Fruit fly (Drosophila melanogaster) whole organism, adult: ENCODE results near the gene CG9213.

ENCODE experiments used
- CG12768 ChIP-seq: fragments of 200-800 bp; sonication (Bioruptor generic); optimal IDR thresholded peaks from 2 replicates; lab custom pipeline; 2017; ENCODE audit warnings: missing biosample characterization, missing genetic modification characterization, mild to moderate bottlenecking, moderate library complexity, missing genetic modification reagents
- CG33017 ChIP-seq: fragments of 200-800 bp; sonication (Bioruptor generic); optimal IDR thresholded peaks from 2 replicates; lab custom pipeline; 2018; ENCODE audit warnings: missing biosample characterization, mild to moderate bottlenecking, missing genetic modification characterization, moderate library complexity
- CG5204 ChIP-seq: fragments of 200-800 bp; sonication (Bioruptor generic); optimal IDR thresholded peaks from 2 replicates; lab custom pipeline; 2016; ENCODE audit warnings: missing biosample characterization, missing genetic modification characterization
- CG7101 ChIP-seq: fragments of 200-800 bp; sonication (Bioruptor generic); optimal IDR thresholded peaks from 2 replicates; lab custom pipeline; 2018; ENCODE audit warnings: missing biosample characterization, mild to moderate bottlenecking, missing genetic modification characterization, moderate library complexity
- Clk ChIP-seq: fragments of 200-800 bp; sonication (Bioruptor generic); optimal IDR thresholded peaks from 2 replicates; lab custom pipeline; 2017; ENCODE audit warnings: missing biosample characterization, missing genetic modification characterization
- Crg-1 ChIP-seq: fragments of 200-800 bp; sonication (Bioruptor generic); optimal IDR thresholded peaks from 2 replicates; lab custom pipeline; 2016; ENCODE audit warnings: missing biosample characterization, missing genetic modification characterization
- Mnt ChIP-seq: fragments of 200-800 bp; sonication (Bioruptor generic); optimal IDR thresholded peaks from 2 replicates; lab custom pipeline; 2016; ENCODE audit warnings: missing biosample characterization, mild to moderate bottlenecking, missing genetic modification characterization
- bab1 ChIP-seq: fragments of 200-800 bp; sonication (Bioruptor generic); optimal IDR thresholded peaks from 3 replicates; lab custom pipeline; 2019; ENCODE audit warnings: missing biosample characterization, mild to moderate bottlenecking, missing genetic modification characterization, moderate library complexity
- cic ChIP-seq: fragments of 200-800 bp; sonication (Bioruptor generic); optimal IDR thresholded peaks from 2 replicates; lab custom pipeline; 2017; ENCODE audit warnings: missing biosample characterization, mild to moderate bottlenecking, missing genetic modification characterization, moderate library complexity
- cnc ChIP-seq, 2 experiments: fragments of >200 bp; optimal IDR thresholded peaks; 2 replicates each; lab custom pipeline; 2017
- kay ChIP-seq: fragments of 200-800 bp; sonication (Bioruptor generic); peaks from one replicate; lab custom pipeline; 2016; ENCODE audit warnings: missing biosample characterization, missing genetic modification characterization, borderline replicate concordance
- tj ChIP-seq: fragments of 200-800 bp; sonication (Bioruptor generic); optimal IDR thresholded peaks from 3 replicates; lab custom pipeline; 2017; ENCODE audit warnings: missing biosample characterization, mild to moderate bottlenecking, missing genetic modification characterization, moderate library complexity
- toe ChIP-seq: fragments of 200-800 bp; sonication (Bioruptor generic); optimal IDR thresholded peaks from 2 replicates; lab custom pipeline; 2016; ENCODE audit warnings: missing biosample characterization, missing genetic modification characterization

DNA sequence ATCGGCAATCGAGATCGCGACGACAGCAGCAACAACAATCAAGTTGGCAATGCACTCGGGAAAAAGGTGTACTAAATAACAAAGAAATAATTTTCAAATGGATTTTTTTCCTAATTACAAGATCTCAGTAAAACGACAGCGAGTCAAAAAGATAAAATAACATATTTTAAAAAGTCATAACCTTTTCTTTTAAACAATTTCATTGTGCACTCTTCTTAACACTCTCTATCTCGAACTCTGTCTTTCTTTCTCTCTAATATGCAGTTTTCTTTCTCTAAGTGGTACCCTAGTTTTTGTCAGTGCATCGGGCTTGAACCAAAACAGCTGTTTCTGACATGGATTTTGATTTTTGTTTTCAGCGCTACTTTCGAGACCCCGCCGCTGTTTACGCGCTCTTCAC, 25.3 kb downstream of the CG9213 start:
- TF ChIP-seq cic (GFP tag; lab: Kevin White, UChicago) (no peak), CG5204 (GFP tag; lab: Kevin White, UChicago) (no peak), cnc (optimal IDR thresholded peaks at IDR 0.05; lab: Kevin White, UChicago) (no peak), CG33017 (no peak), toe (GFP tag; lab: Kevin White, UChicago) (no peak), Crg-1 (GFP tag; lab: Kevin White, UChicago) (no peak), CG7101 (no peak), Mnt (no peak), tj (GFP tag; lab: Kevin White, UChicago) (no peak), kay (no peak), CG12768 (no peak), Clk (GFP tag; lab: Kevin White, UChicago) (no peak), bab1 (GFP tag; lab: Kevin White, UChicago) (no peak)
